Worm (Caenorhabditis elegans): ENCODE measurements around the gene cutl-25.

cutl-25 gene

ce11 chrIII:3035977-3036376, 11.0 kb downstream of the cutl-25 start (continued):
- TF ChIP-seq nhr-237 (tag; optimal IDR thresholded peaks at IDR 0.05): no peak
- no peak for TF ChIP-seq mab-9 (GFP tag; IDR thresholded peaks at IDR 0.05)
- peak in 2 of 3 experiments; percentile 37 to 63 for TF ChIP-seq dpl-1 (GFP tag; optimal IDR thresholded peaks at IDR 0.05)
- no peak for TF ChIP-seq ceh-90 (tag; optimal IDR thresholded peaks at IDR 0.05)
- TF ChIP-seq efl-3 (GFP tag; optimal IDR thresholded peaks at IDR 0.05): no peak
- TF ChIP-seq nhr-12 (tag; optimal IDR thresholded peaks at IDR 0.05): no peak
- TF ChIP-seq blmp-1 (tag; optimal IDR thresholded peaks at IDR 0.05): peak; percentile 48
- TF ChIP-seq unc-130 (tag; optimal IDR thresholded peaks at IDR 0.05): no peak
- TF ChIP-seq hlh-4 (tag; optimal IDR thresholded peaks at IDR 0.05): no peak
- TF ChIP-seq mef-2 (tag; optimal IDR thresholded peaks at IDR 0.05): no peak
- TF ChIP-seq zag-1 (tag; optimal IDR thresholded peaks at IDR 0.05): no peak
- peak; percentile 32 for TF ChIP-seq tbx-2 (tag; optimal IDR thresholded peaks at IDR 0.05)
- no peak for TF ChIP-seq Y116A8C.19 (tag; optimal IDR thresholded peaks at IDR 0.05; ENCODE audit: borderline replicate concordance)
- TF ChIP-seq elt-3 (tag; optimal IDR thresholded peaks at IDR 0.05): peak in 1 of 6 experiments; percentile 35
- peak; percentile 9 for TF ChIP-seq unc-86 (tag; optimal IDR thresholded peaks at IDR 0.05)
- peak; percentile 8 for TF ChIP-seq jun-1 (tag; optimal IDR thresholded peaks at IDR 0.05)
- no peak for TF ChIP-seq lin-15B (tag; optimal IDR thresholded peaks at IDR 0.05)
- TF ChIP-seq aha-1 (tag; optimal IDR thresholded peaks at IDR 0.05): no peak
- TF ChIP-seq fkh-10 (GFP tag; optimal IDR thresholded peaks at IDR 0.05): no peak
- peak; percentile 1 for TF ChIP-seq irx-1 (tag; optimal IDR thresholded peaks at IDR 0.05)
- TF ChIP-seq sox-4 (tag; optimal IDR thresholded peaks at IDR 0.05): no peak
- TF ChIP-seq pqm-1 (tag; optimal IDR thresholded peaks at IDR 0.05): no peak
- TF ChIP-seq swsn-7 (tag; optimal IDR thresholded peaks at IDR 0.05): peak; percentile 59
- peak; percentile 55 for TF ChIP-seq nhr-47 (tag; optimal IDR thresholded peaks at IDR 0.05)
- TF ChIP-seq nhr-85 (tag): no peak
- peak; percentile 71 for TF ChIP-seq fkh-8 (tag; optimal IDR thresholded peaks at IDR 0.05)
- no peak for TF ChIP-seq fos-1 (tag; optimal IDR thresholded peaks at IDR 0.05)
- no peak for TF ChIP-seq pag-3 (tag; optimal IDR thresholded peaks at IDR 0.05; ENCODE audit: borderline replicate concordance, insufficient read depth)
- no peak for TF ChIP-seq nhr-84 (tag; optimal IDR thresholded peaks at IDR 0.05)
- TF ChIP-seq nhr-19 (GFP tag; conservative IDR thresholded peaks at IDR 0.05): peak; percentile 24; the same call in 1 of the 2 replicates
- no peak for TF ChIP-seq dsc-1 (tag; optimal IDR thresholded peaks at IDR 0.05)
- peak; percentile 69 to 84 for TF ChIP-seq efl-1 (optimal IDR thresholded peaks at IDR 0.05)
- peak; percentile 30 to 39 for TF ChIP-seq efl-1 (GFP tag; optimal IDR thresholded peaks at IDR 0.05 in 1 of 2)
- TF ChIP-seq ceh-82 (tag; optimal IDR thresholded peaks at IDR 0.05): peak; percentile 0 to 73 (median 63)
- peak; percentile 37 for TF ChIP-seq lin-13 (GFP tag; optimal IDR thresholded peaks at IDR 0.05)
- TF ChIP-seq nhr-28 (tag; optimal IDR thresholded peaks at IDR 0.05): no peak
- peak; percentile 72 for TF ChIP-seq mep-1 (tag; optimal IDR thresholded peaks at IDR 0.05)
- no peak for TF ChIP-seq ceh-8 (GFP tag; optimal IDR thresholded peaks at IDR 0.05)
- no peak for TF ChIP-seq C34B4.2 (tag; optimal IDR thresholded peaks at IDR 0.05)
- no peak for TF ChIP-seq egl-13 (tag; optimal IDR thresholded peaks at IDR 0.05)
- TF ChIP-seq vab-15 (tag; optimal IDR thresholded peaks at IDR 0.05): no peak
- 0 out of 2 replicates have a peak, but pooled peaks have one; percentile 3 for TF ChIP-seq isw-1 (GFP tag; IDR thresholded peaks at IDR 0.05)
- TF ChIP-seq unc-98 (GFP tag; IDR thresholded peaks at IDR 0.05): no peak
- TF ChIP-seq xbp-1 (tag; optimal IDR thresholded peaks at IDR 0.05): peak; percentile 45
- TF ChIP-seq nhr-20 (tag; optimal IDR thresholded peaks at IDR 0.05): peak; percentile 58
- peak; percentile 4 for TF ChIP-seq C16A3.4 (tag; optimal IDR thresholded peaks at IDR 0.05)
- TF ChIP-seq hlh-17 (GFP tag; optimal IDR thresholded peaks at IDR 0.05; ENCODE audit: borderline replicate concordance): no peak
- TF ChIP-seq nhr-90 (tag; optimal IDR thresholded peaks at IDR 0.05; ENCODE audit: poor library complexity): peak; percentile 30
- no peak for TF ChIP-seq sup-37 (GFP tag; optimal IDR thresholded peaks at IDR 0.05)
- no peak for TF ChIP-seq pax-3 (tag; optimal IDR thresholded peaks at IDR 0.05)
- TF ChIP-seq nhr-77 (tag; optimal IDR thresholded peaks at IDR 0.05): no peak
- TF ChIP-seq mdl-1 (tag; optimal IDR thresholded peaks at IDR 0.05): peak in 1 of 2 experiments; percentile 85
- no peak for TF ChIP-seq unc-62 (GFP tag; optimal IDR thresholded peaks at IDR 0.05)
- no peak for TF ChIP-seq zip-4 (GFP tag; optimal IDR thresholded peaks at IDR 0.05)

Measured in whole organism, L1 larva.